Fruit fly (Drosophila melanogaster): ENCODE measurements around the gene Rpt2.

Rpt2 gene

dm6 chr3R:23947002-23947401 is 15.6 kb upstream of the Rpt2 start:
- peak; percentile 8 for TF ChIP-seq CG2202 (tag; optimal IDR thresholded peaks at IDR 0.05)
- no peak for TF ChIP-seq CG6272 (GFP tag; IDR thresholded peaks at IDR 0.05)
- no peak for TF ChIP-seq unpg (GFP tag; optimal IDR thresholded peaks at IDR 0.05)
- TF ChIP-seq otp (GFP tag; IDR thresholded peaks at IDR 0.05), result 0 out of 3 replicates have a peak, but pooled peaks have one; percentile 25
- no peak for TF ChIP-seq Hr3 (GFP tag; optimal IDR thresholded peaks at IDR 0.05)
- no peak for TF ChIP-seq B-H1 (GFP tag; IDR thresholded peaks at IDR 0.05)
- TF ChIP-seq bbx (GFP tag; IDR thresholded peaks at IDR 0.05; ENCODE audit: partially characterized antibody), result no peak
- no peak for TF ChIP-seq Mad (GFP tag; optimal IDR thresholded peaks at IDR 0.05)
- peak; percentile 34 for TF ChIP-seq org-1 (GFP tag; optimal IDR thresholded peaks at IDR 0.05)
- peak; percentile 55 for TF ChIP-seq CG10431 (GFP tag; optimal IDR thresholded peaks at IDR 0.05)
- TF ChIP-seq CG34224 (GFP tag; IDR thresholded peaks at IDR 0.05; ENCODE audit: partially characterized antibody), result no peak
- peak; percentile 45 for TF ChIP-seq CG3407 (GFP tag; optimal IDR thresholded peaks at IDR 0.05)
- TF ChIP-seq lilli (GFP tag; optimal IDR thresholded peaks at IDR 0.05), result no peak
- no peak for TF ChIP-seq Dip3 (GFP tag; optimal IDR thresholded peaks at IDR 0.05)
- TF ChIP-seq CG5180 (GFP tag; optimal IDR thresholded peaks at IDR 0.05), result no peak
- TF ChIP-seq CG12391 (tag; optimal IDR thresholded peaks at IDR 0.05), result no peak
- no peak for TF ChIP-seq CG17361 (GFP tag; IDR thresholded peaks at IDR 0.05)
- no peak for TF ChIP-seq CG30431 (GFP tag; optimal IDR thresholded peaks at IDR 0.05)
- no peak for TF ChIP-seq Ssrp (tag; optimal IDR thresholded peaks at IDR 0.05)
- no peak for TF ChIP-seq CG9727 (GFP tag; optimal IDR thresholded peaks at IDR 0.05)
- 0 out of 2 replicates have a peak, but pooled peaks have one; percentile 11 for TF ChIP-seq CG9932 (GFP tag; IDR thresholded peaks at IDR 0.05)
- peak; percentile 54 for TF ChIP-seq CrebB (tag; optimal IDR thresholded peaks at IDR 0.05)
- no peak for TF ChIP-seq HLH3B (GFP tag; IDR thresholded peaks at IDR 0.05)
- no peak for TF ChIP-seq Abd-B (GFP tag; optimal IDR thresholded peaks at IDR 0.05)
- no peak for TF ChIP-seq CG14965 (GFP tag; optimal IDR thresholded peaks at IDR 0.05; ENCODE audit: borderline replicate concordance)
- TF ChIP-seq CG1024 (GFP tag; IDR thresholded peaks at IDR 0.05), result no peak
- no peak for TF ChIP-seq Hmr (GFP tag; optimal IDR thresholded peaks at IDR 0.05)
- TF ChIP-seq croc (GFP tag; conservative IDR thresholded peaks at IDR 0.05), result no peak
- TF ChIP-seq Gug (GFP tag; IDR thresholded peaks at IDR 0.05), result no peak
- TF ChIP-seq Asciz (GFP tag; optimal IDR thresholded peaks at IDR 0.05), result peak; percentile 68
- TF ChIP-seq ci (GFP tag; IDR thresholded peaks at IDR 0.05), result peak; percentile 71; the same call in 1 of the 3 replicates
- no peak for TF ChIP-seq E2f1 (GFP tag; IDR thresholded peaks at IDR 0.05)
- TF ChIP-seq HHEX (GFP tag; optimal IDR thresholded peaks at IDR 0.05), result peak; percentile 43
- TF ChIP-seq Med (GFP tag), result peak; percentile 74
- TF ChIP-seq CG1603 (tag; optimal IDR thresholded peaks at IDR 0.05), result peak; percentile 34
- TF ChIP-seq CG18262 (tag; optimal IDR thresholded peaks at IDR 0.05), result no peak
- TF ChIP-seq Neu2 (GFP tag; optimal IDR thresholded peaks at IDR 0.05; ENCODE audit: borderline replicate concordance), result no peak
- peak; percentile 22 for TF ChIP-seq Blimp-1 (GFP tag; optimal IDR thresholded peaks at IDR 0.05)
- TF ChIP-seq CG18476 (GFP tag; optimal IDR thresholded peaks at IDR 0.05), result no peak
- TF ChIP-seq Sox100B (GFP tag; optimal IDR thresholded peaks at IDR 0.05), result peak; percentile 24
- no peak for TF ChIP-seq zen (tag; optimal IDR thresholded peaks at IDR 0.05)
- TF ChIP-seq CG6765 (GFP tag; optimal IDR thresholded peaks at IDR 0.05), result peak; percentile 6
- TF ChIP-seq PHDP (tag; optimal IDR thresholded peaks at IDR 0.05), result no peak
- peak; percentile 32 for TF ChIP-seq CG31365 (tag; optimal IDR thresholded peaks at IDR 0.05)
- TF ChIP-seq tgo (GFP tag; IDR thresholded peaks at IDR 0.05), result no peak
- no peak for TF ChIP-seq sug (tag; optimal IDR thresholded peaks at IDR 0.05)
- TF ChIP-seq HLH4C (GFP tag; IDR thresholded peaks at IDR 0.05; ENCODE audit: partially characterized antibody), result no peak
- no peak for TF ChIP-seq CG13894 (tag; optimal IDR thresholded peaks at IDR 0.05)
- no peak for TF ChIP-seq crc (GFP tag; optimal IDR thresholded peaks at IDR 0.05)
- peak; percentile 36 for TF ChIP-seq CG12769 (tag; optimal IDR thresholded peaks at IDR 0.05)

Measured in whole organism, embryonic.